Fruit fly (Drosophila melanogaster): ENCODE measurements around the gene Hsp83.

DNA sequence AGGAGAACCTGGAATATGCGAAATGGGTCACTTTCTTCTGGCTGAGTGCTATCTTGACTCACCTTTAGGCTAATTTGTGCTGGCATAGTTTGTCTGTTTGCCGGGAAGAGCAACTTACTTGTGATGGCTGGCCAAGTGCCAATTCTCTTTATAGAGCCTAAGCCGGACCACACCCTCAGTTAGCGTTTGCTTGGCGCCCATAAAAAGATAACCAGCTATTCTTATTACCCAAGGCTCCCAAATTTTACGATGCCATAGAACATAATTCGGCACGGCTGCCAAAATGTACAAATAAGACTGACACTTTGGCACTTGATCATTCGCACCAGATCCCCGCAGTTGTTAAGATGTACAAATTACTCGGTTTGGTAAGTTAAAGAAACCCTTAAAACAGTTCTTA, 3.1 kb upstream of the Hsp83 start, which contains the start of the genes CG42525 and CG14958:
- no peak for TF ChIP-seq Rel (GFP tag; optimal IDR thresholded peaks at IDR 0.05)
- no peak for TF ChIP-seq Rel (tag; optimal IDR thresholded peaks at IDR 0.05)
- TF ChIP-seq CG32264 (GFP tag; optimal IDR thresholded peaks at IDR 0.05) = no peak
- no peak for TF ChIP-seq Hr78 (GFP tag; optimal IDR thresholded peaks at IDR 0.05)
- no peak for TF ChIP-seq tai (GFP tag; optimal IDR thresholded peaks at IDR 0.05)
- no peak for TF ChIP-seq usp (GFP tag; optimal IDR thresholded peaks at IDR 0.05)
- TF ChIP-seq Myc (optimal IDR thresholded peaks at IDR 0.05) = no peak
- no peak for TF ChIP-seq GATAd (GFP tag; optimal IDR thresholded peaks at IDR 0.05)
- no peak for TF ChIP-seq psq (GFP tag; optimal IDR thresholded peaks at IDR 0.05)
